Fruit fly (Drosophila melanogaster) whole organism, embryonic: ENCODE data around the gene CG31495.

Source experiments
- CG1792 ChIP-seq: fragments of 200-800 bp; sonication (Bioruptor generic); optimal IDR thresholded peaks from 2 replicates; lab custom pipeline; 2016; ENCODE audit warnings: missing biosample characterization, missing genetic modification characterization
- CG18011 ChIP-seq: fragments of 200-800 bp; sonication (Bioruptor generic); optimal IDR thresholded peaks from 2 replicates; lab custom pipeline; 2017; ENCODE audit warnings: missing biosample characterization, missing genetic modification characterization, mild to moderate bottlenecking, moderate library complexity, missing genotype
- CG5180 ChIP-seq: fragments of 200-800 bp; sonication (Bioruptor generic); optimal IDR thresholded peaks from 3 replicates; lab custom pipeline; 2017; ENCODE audit warnings: missing biosample characterization, missing genetic modification characterization, mild to moderate bottlenecking, moderate library complexity, missing genetic modification reagents
- Dek ChIP-seq: fragments of 200-800 bp; sonication (Bioruptor generic); optimal IDR thresholded peaks from 3 replicates; lab custom pipeline; 2019; ENCODE audit warnings: missing biosample characterization, mild to moderate bottlenecking, missing genetic modification characterization, moderate library complexity
- Dfd ChIP-seq, 2 experiments: fragments of >200 bp; optimal IDR thresholded peaks; 2 replicates each; lab custom pipeline; 2017; ENCODE audit warnings: missing biosample characterization in 2 of 2, missing genetic modification characterization in 2 of 2
- Gug ChIP-seq: fragments of 200-800 bp; sonication (Bioruptor generic); IDR thresholded peaks from 4 replicates; pipeline ENCODE4 v1.3.6; 2022; ENCODE audit warnings: missing biosample characterization, missing genetic modification characterization
- bab2 ChIP-seq: fragments of 200-800 bp; sonication (Bioruptor generic); optimal IDR thresholded peaks from 2 replicates; lab custom pipeline; 2016; ENCODE audit warnings: missing biosample characterization, missing genetic modification characterization
- br ChIP-seq: fragments of >200 bp; optimal IDR thresholded peaks from 2 replicates; lab custom pipeline; 2017
- pfk ChIP-seq: fragments of 200-800 bp; sonication (Bioruptor generic); optimal IDR thresholded peaks from 2 replicates; lab custom pipeline; 2018; ENCODE audit warnings: missing biosample characterization, mild to moderate bottlenecking, missing genetic modification characterization, moderate library complexity

DNA sequence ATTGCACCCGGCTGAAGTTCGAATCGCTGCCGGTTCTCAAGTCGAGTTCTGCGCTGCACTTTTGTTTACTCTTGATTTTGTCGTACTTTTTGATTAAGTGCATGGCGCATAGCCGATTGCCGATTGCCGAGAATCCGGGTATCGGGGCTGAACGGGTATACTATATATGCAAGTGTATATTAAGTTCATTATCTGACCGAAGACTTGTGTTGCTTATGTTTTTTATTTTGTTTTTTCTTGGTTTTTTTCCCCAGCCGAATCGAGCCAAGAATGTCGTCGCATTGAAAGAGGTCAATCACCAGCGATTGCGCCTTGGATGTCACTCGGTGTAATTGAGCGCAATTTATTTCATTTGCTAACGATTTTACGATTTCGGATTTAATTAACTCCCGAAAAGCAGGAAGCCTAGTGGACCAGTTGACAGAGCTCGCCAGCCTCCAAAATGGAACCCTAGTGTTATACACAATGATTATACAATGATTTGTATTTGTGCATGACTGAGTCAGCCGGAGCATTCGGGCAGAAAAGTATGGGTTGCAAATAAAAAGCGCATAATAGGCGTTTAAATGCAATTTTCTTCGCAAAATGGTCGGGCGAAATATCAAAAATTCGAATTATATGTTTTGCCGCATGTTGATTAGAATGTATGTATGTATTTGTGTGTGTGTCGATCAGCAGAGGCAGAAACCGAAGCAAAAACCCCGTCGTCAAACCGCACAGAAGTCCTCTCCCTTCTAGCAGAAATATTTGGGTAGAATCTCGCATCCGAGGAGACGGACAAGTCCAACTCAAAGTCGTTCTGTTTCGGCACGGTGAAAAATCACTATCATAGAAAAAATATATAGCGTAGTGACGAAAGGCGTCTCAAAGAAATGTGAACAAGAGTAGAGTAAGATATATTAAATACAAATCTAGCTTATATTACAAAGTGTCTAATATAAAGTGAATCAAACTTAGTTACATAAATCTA, 11.5 kb downstream of the CG31495 start, which contains the start of gene Mst87F:
- no peak for TF ChIP-seq CG18011 (GFP tag; lab: Kevin White, UChicago)
- no peak for TF ChIP-seq CG1792 (GFP tag; lab: Kevin White, UChicago)
- TF ChIP-seq Dfd (GFP tag; optimal IDR thresholded peaks at IDR 0.05; lab: Kevin White, UChicago) = no peak
- no peak for TF ChIP-seq bab2 (GFP tag; lab: Kevin White, UChicago)
- no peak for TF ChIP-seq pfk
- no peak for TF ChIP-seq CG5180 (GFP tag; lab: Kevin White, UChicago)
- TF ChIP-seq Dek (tag; lab: Kevin White, UChicago) = no peak
- TF ChIP-seq br (lab: Kevin White, UChicago) = no peak
- TF ChIP-seq Gug = no peak
